Fruit fly (Drosophila melanogaster): ENCODE results near the gene CG12883.
A peak's percentile ranks its signal among the peaks of the same experiment; 100 is the strongest.

The CG12883 gene

DNA sequence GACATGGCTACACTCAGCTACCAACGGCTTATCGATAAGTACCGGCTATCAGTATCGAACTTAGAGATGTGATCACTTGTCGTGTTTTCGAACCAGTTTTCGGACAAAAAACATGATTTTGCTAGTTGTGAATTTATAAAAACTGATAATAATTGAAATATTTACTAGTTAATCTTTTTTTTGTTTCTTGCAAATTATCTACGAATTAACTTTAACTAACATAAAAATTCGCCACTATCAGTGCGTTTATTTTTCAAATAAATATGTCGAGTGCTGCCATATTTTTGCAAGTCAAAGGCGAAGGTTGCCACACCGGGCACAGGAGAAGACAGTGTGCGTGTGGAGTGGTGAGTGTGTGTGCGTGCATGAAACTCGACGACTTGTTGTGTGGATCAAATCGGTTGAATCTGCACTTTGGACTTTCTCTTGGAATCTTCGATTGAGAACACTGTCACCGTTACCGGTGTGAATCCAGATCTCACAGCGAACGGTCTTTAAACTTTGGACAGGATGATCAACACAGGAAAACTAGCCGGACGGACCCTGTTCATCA lies 1.8 kb upstream of the CG12883 start, which contains the start of gene Hsdl2 (continued):
- TF ChIP-seq tin (GFP tag; optimal IDR thresholded peaks at IDR 0.05) (peak; percentile 52), row (GFP tag; IDR thresholded peaks at IDR 0.05) (peak; percentile 75), Bgb (GFP tag; IDR thresholded peaks at IDR 0.05; ENCODE audit: partially characterized antibody) (peak; percentile 64), CG11085 (GFP tag; IDR thresholded peaks at IDR 0.05) (0 out of 2 replicates have a peak, but pooled peaks have one; percentile 60), Ssrp (tag; optimal IDR thresholded peaks at IDR 0.05) (no peak), ERR (GFP tag; optimal IDR thresholded peaks at IDR 0.05) (no peak), CG17802 (tag; optimal IDR thresholded peaks at IDR 0.05) (no peak), gt (GFP tag; IDR thresholded peaks at IDR 0.05) (no peak), Bteb2 (GFP tag; optimal IDR thresholded peaks at IDR 0.05) (peak; percentile 44), wor (GFP tag; IDR thresholded peaks at IDR 0.05) (no peak), CG15073 (GFP tag; optimal IDR thresholded peaks at IDR 0.05) (no peak), CG13624 (GFP tag; optimal IDR thresholded peaks at IDR 0.05) (no peak), gro (GFP tag; optimal IDR thresholded peaks at IDR 0.05) (no peak), Eip74EF (GFP tag; optimal IDR thresholded peaks at IDR 0.05) (no peak), CG33557 (GFP tag; optimal IDR thresholded peaks at IDR 0.05) (no peak), CG13123 (GFP tag; optimal IDR thresholded peaks at IDR 0.05) (no peak), CG17328 (GFP tag; IDR thresholded peaks at IDR 0.05) (no peak), Trl (optimal IDR thresholded peaks at IDR 0.05) (peak in 1 of 2 experiments; percentile 8), Trl (GFP tag; optimal IDR thresholded peaks at IDR 0.05) (peak; percentile 3), toy (GFP tag; IDR thresholded peaks at IDR 0.05) (no peak), ato (GFP tag; IDR thresholded peaks at IDR 0.05; ENCODE audit: partially characterized antibody) (peak; percentile 75), CG17568 (GFP tag; optimal IDR thresholded peaks at IDR 0.05) (no peak), dmrt11E (tag; optimal IDR thresholded peaks at IDR 0.05) (no peak), CG7839 (tag; optimal IDR thresholded peaks at IDR 0.05) (no peak), CG13894 (tag; optimal IDR thresholded peaks at IDR 0.05) (no peak), H15 (GFP tag; IDR thresholded peaks at IDR 0.05) (peak; percentile 69; the same call in 2 of the 3 replicates), CG6689 (GFP tag; IDR thresholded peaks at IDR 0.05) (peak; percentile 42), crol (GFP tag; IDR thresholded peaks at IDR 0.05) (no peak), CG11696 (GFP tag; IDR thresholded peaks at IDR 0.05) (no peak), CG18599 (GFP tag; optimal IDR thresholded peaks at IDR 0.05) (no peak), CG42726 (GFP tag; IDR thresholded peaks at IDR 0.05; ENCODE audit: partially characterized antibody) (no peak), fd96Cb (tag; optimal IDR thresholded peaks at IDR 0.05) (no peak), CG5953 (GFP tag; IDR thresholded peaks at IDR 0.05) (no peak), Ravus (GFP tag; IDR thresholded peaks at IDR 0.05) (no peak), pita (GFP tag; optimal IDR thresholded peaks at IDR 0.05) (peak; percentile 53), tx (GFP tag; optimal IDR thresholded peaks at IDR 0.05) (no peak), CG4730 (GFP tag; IDR thresholded peaks at IDR 0.05) (0 out of 2 replicates have a peak, but pooled peaks have one; percentile 22), CG18619 (GFP tag; optimal IDR thresholded peaks at IDR 0.05) (no peak), chm (GFP tag; IDR thresholded peaks at IDR 0.05) (peak; percentile 21; the same call in 1 of the 2 replicates), Bdp1 (GFP tag; optimal IDR thresholded peaks at IDR 0.05) (no peak), nerfin-2 (GFP tag; IDR thresholded peaks at IDR 0.05; ENCODE audit: partially characterized antibody) (peak; percentile 57), Med (GFP tag) (peak; percentile 86), CG10366 (GFP tag; IDR thresholded peaks at IDR 0.05) (no peak), pzg (GFP tag; optimal IDR thresholded peaks at IDR 0.05) (peak; percentile 71), ssp (GFP tag; IDR thresholded peaks at IDR 0.05) (peak; percentile 40; the same call in 1 of the 2 replicates), CG4854 (GFP tag; optimal IDR thresholded peaks at IDR 0.05) (no peak), CG7987 (GFP tag; optimal IDR thresholded peaks at IDR 0.05) (peak; percentile 28), ci (GFP tag; IDR thresholded peaks at IDR 0.05) (no peak), CG12744 (GFP tag; optimal IDR thresholded peaks at IDR 0.05) (no peak), CG13287 (GFP tag; IDR thresholded peaks at IDR 0.05; ENCODE audit: partially characterized antibody) (peak; percentile 60), CG7786 (GFP tag; optimal IDR thresholded peaks at IDR 0.05) (peak; percentile 7)

Data from whole organism, embryonic.